Worm (Caenorhabditis elegans) whole organism, mixed stage, embryonic: ENCODE results near the gene ddn-3.
"Not testable (repeated sequence)": the region's sequence is repeated elsewhere in the genome, so short reads cannot be mapped to it uniquely, and the experiment has no call there.

Experiments
- blmp-1 ChIP-seq: fragments of 150-350 bp; optimal IDR thresholded peaks from 2 replicates; lab custom pipeline; 2014; ENCODE audit warnings: missing biosample characterization, missing genetic modification characterization
- ceh-39 ChIP-seq: fragments of 150-350 bp; optimal IDR thresholded peaks from 2 replicates; lab custom pipeline; 2014; ENCODE audit warnings: missing biosample characterization, missing genetic modification characterization
- mep-1 ChIP-seq: fragments of 150-350 bp; optimal IDR thresholded peaks from 2 replicates; lab custom pipeline; 2017; ENCODE audit warnings: missing biosample characterization, missing genetic modification reagents, missing genetic modification characterization, inconsistent platforms
- nhr-2 ChIP-seq: fragments of 150-350 bp; optimal IDR thresholded peaks from 2 replicates; lab custom pipeline; 2014; ENCODE audit warnings: missing biosample characterization, missing genetic modification characterization

DNA sequence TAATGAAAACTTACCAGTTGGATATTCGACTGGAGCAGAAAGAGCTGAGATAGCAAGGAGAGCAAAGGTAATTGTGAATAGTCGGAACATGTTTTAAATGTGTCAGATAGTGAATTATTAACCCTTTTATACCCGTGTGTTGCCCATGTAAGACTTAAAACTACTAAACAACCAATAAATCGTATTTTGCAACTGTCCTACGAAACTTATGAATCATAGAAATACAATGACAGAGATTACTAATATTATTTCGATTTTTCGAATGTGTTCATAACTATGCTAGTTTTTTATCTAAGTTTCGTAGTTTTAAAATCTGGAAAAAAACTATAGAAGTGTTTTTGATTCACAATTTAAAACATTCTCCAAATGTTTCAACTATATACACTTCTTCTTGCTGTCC, 4.2 kb downstream of the ddn-3 start, which contains the start of gene spig-4:
- not testable (repeated sequence) for TF ChIP-seq mep-1 (tag; lab: Kevin White, UChicago); nhr-2; blmp-1 (tag; lab: Kevin White, UChicago); ceh-39 (tag; lab: Kevin White, UChicago)
